Fruit fly (Drosophila melanogaster) whole organism, larva: ENCODE measurements around the gene msk.

Experiments
- noc ChIP-seq: fragments of 200-800 bp; sonication (Bioruptor generic); optimal IDR thresholded peaks from 3 replicates; lab custom pipeline; 2019; ENCODE audit warnings: missing biosample characterization, mild to moderate bottlenecking, missing genetic modification characterization, moderate library complexity

Gene msk

DNA sequence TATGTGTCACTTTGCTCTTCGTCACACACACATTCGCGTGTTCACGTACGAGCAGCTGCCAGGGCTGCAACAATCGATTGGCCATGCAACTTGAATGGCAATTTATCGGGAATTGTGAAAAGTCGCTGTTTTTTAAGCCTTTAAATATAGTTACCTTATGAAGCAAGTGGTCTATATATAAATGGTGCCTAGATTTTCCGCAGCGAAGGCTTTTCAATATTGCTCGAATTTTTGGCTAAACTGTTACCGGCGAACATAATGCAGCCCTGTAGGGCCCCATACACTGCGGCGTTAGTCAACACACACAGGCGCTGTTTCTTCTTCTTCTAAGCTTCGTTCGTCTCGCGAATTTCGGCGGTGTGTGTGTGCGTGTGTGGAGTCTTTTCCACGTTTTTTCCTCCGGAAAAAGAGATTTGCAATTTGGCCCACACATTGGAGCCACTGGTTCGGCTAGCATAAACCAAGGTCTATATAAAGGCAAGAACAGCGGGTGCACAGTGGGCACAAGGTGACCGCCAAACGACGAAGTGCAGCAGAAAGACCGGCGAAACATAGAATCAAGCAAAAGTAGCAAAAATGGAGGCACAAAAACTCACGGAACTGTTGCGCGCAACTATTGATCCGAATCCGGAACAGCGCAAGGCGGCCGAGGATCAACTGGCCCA, at the start of gene msk, which contains the start of gene Arp3:
Gene msk (plus strand): TSS at position 316 of the 665 bp plus-strand sequence.
Gene Arp3 (minus strand): TSS at position 39 of the 665 bp plus-strand sequence.
- peak; percentile 76 for TF ChIP-seq noc

DNA sequence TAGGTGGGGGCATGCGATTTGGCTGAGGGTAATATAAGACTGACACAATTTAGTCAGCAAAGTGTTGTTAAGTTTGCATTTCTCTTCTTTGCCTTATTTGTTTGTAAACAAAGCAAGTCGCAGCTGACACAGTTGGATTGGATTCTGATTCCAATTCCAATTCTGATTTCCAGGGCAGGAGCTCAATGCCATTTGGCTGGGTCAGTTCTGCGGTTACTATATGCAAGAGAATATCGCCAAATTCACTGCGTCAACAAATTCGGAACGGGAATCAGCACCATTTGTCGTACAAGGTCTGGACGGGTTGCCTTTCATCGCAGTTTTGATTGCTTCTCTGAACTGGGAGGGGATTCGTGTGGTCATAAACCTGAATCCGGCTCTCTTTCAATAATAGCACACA, 48.5 kb upstream of the msk start:
- no peak for TF ChIP-seq noc

DNA sequence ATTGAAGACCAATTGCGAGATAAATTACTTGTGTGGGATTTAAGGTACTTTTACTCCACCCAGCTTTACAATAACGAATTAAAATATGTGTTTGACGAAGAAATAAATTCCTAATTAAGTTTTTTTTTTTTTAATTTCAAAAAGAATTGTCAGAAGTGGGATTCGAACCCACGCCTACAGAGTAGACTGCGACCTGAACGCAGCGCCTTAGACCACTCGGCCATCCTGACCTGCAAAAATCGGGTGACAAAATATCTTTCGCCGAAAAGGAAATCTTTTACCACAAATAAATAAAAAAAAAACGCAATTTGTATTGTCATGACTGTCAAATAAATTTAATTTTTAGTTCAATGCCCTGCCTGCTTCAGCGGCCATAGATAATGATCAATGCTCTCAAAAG, 47.9 kb upstream of the msk start:
- no peak for TF ChIP-seq noc

DNA sequence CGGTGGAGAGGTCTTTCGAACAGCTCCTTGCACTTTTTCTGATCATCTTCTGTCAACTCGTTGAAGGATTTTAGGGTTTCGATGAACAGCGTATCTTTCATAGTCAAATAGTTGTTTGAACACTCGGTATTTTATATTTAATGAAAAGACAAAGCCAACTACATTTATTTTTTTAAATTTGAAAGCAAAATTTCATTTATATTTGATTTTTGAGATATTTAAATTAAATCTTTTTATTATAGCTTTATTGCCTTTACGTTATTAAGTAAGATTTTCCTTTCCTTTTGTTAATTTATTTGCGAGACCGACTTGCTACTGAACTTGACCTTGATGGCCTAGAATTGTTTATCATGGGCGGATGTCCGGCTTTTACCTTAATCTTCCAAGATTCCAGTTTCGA, 46.8 kb upstream of the msk start, which contains the start of gene CG42590:
Gene CG42590 (minus strand): TSS at position 101 of the 400 bp plus-strand sequence.
- no peak for TF ChIP-seq noc

DNA sequence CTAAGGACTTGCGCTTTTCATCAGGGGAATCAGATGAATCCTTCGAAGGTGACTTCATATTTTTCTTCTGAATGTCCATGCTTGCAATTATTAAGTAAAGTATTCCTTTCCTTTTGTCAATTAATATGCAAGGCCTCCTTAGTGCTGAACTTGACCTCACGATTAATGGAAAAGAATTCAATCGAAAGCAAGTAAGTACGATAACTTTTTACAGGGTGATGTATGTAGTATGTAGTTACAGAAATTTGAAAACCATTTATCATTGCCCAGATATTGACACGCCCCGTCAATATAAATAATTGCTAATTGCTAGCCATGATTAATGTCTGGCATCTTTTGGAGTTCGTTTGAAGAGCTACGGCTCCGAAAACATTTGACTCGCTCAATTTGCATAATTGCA, 46.1 kb upstream of the msk start, which contains the start of gene CG42591:
Gene CG42591 (minus strand): TSS at position 101 of the 400 bp plus-strand sequence.
- no peak for TF ChIP-seq noc

DNA sequence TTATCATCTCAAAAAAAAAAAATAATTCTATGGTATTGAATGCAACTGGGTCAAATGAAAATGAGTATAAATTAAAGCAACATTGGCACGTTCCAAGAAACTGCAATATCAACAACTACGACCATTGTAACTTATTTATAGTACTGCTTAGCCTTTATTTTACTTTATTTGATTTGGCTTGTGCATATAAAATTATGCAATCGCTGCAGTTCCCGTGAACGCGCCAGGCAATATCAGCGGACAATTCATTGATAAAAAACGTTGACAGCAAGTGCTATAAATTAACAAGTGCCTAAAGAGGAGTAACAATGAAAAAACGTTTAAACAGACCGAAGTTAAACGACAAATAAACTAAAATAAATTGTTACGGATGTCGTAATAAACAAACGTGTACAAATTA, 44.8 kb upstream of the msk start:
- TF ChIP-seq noc = no peak

DNA sequence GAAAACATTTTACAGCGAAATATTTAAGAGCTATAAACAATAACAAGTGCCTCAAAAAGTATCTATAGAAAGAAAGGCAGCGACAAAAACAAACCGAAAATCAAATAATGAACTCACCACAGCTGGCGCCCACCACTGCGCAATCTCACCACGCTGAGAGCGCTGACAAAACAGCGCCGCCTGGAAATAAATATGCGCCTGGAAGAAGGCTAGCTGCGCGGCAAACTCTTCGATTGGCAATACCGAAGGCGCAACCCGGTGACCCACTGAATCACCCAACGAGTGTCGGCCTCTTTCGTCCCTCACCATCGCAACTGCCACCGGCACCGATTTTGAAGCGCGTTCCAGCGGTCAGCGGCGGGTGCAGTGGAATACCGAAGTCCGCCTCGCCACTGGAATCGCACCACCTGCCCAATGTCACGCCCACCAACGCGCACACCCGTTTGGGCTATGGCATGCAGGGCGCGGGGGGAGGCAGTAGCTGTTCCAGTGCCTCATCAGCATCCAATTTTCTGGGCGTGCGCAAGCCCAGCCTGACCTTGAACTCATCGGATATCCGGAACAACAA, 44.2 kb upstream of the msk start:
- TF ChIP-seq noc = no peak

DNA sequence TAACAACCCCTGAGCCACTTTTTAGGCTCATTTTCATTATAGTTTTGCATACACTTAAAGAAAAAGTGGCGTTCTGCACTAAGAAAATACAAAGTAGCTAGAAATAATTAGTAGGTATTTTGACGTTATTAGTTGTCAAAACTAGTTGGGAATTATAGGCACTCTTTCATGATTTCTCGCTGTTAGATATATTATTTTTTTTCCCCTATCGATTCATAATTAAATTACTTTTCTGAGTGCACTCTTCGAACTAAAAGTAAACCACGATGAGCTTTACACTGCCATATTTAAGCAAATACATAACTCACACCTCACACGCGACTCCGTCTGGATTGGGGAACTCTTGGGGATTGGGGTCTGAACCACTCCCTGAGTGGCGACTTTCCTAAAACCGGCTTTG, 43.3 kb upstream of the msk start:
- TF ChIP-seq noc = peak; percentile 75

DNA sequence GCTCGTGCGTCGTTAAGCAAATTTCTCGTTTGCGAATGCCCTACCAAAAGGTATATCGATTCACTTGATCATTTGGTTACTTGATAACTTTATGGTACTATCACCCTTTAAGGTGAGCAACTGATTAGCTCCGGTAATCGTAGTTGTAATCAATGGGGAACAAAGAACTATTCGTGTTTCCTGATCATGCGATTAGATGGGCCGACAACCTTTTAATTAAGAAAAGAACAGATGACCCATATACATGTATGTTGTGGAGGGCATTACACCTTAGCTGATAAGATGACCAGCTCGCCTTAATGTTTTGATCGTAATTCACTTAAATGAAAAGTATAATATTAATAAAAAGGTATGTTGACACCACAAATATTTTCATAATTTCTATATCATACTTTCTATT, 42.6 kb upstream of the msk start:
- TF ChIP-seq noc = peak; percentile 71

DNA sequence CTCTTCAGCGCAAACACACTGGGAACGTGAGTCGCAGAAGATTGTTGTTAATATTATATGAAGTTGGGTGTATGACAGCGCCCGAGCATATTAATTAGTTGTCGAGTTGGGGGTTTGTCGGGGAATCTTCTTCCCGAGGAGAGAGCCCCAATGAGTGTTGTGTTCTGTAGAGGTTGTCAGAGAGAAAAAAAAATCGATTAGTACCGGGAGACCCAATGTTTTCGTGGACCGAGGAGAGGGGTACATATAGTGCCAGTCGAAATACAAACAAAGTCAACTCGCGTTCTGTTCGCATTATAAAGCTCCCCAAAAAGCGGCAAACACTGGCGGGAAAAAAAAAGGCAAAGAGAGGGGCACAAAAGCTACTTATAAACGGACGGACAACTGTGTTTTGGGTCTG, 42.1 kb upstream of the msk start:
- no peak for TF ChIP-seq noc

DNA sequence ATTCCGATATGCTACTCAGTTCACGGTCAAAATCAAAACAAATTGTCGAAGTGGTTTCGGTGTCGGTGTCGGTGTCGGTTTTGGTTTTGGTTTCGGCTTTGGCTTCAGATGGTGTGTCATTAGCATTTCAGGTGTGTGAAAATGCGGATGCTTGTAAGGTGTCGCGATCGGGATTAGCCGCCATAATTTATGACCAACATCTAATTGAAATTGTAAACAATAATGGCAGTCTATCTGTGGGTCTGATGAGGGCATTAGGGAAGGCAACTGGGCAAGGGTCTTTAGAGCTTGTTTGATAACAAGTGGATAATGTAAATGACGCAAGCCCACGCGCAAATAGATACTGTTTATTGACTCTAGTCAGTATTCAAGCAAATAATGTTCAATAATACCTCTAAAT, 41.0 kb upstream of the msk start:
- TF ChIP-seq noc = no peak

DNA sequence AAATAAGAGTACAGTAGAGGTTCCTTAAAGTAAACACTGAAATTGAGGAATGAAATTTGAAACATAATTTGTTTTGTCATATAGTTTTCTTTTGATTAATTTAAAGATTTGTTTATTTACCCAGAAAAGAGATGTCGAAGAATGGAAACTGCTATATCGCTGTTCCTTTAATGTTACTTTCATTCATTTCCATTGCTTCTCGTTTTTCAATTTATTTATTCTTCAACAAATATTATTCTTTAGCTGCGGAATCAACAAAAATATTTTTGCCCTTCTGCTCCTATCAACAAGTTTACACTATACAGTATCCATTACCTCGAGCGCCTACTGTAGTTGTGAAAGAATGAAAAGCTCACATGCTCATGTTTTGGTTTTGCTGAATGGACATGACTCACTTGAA, 39.8 kb upstream of the msk start:
- TF ChIP-seq noc = no peak

DNA sequence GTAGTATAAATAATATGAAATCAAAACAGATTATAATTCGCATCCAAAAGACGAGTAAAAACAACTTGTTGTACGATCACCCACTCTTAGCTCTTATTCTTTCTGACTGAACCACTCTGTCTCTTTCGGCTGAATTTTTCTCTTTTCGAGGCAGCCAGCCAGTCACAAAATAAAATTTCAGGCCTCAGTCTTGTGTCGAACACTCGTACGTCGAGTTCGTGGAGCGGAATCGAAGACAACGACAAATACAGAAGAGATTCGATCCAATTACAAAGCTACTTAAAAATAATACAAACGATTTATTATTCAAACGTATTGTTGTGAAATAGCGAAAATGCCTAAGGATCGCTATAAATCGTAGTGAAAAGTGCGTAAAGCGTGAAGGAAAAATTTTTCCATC, 38.8 kb upstream of the msk start:
- TF ChIP-seq noc = peak; percentile 12

DNA sequence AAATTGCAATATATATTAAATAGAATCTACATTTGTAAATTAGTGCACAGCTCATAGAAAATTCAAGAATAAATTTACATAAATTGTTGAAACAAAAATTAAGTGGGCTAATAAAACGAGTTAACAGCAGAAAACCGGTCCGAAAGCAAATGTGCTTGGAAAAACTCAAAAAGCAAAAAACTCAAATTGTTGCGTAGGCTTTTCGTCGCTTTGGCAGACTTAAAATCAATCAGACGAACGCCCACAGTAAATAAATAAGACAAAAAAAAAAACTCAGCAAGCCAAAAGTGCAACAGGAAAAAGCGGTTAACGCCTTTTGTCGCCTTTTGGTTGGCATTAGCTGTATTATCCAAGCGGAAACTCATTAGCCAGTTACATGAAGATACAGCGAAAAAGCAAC, 38.0 kb upstream of the msk start:
- TF ChIP-seq noc = no peak

DNA sequence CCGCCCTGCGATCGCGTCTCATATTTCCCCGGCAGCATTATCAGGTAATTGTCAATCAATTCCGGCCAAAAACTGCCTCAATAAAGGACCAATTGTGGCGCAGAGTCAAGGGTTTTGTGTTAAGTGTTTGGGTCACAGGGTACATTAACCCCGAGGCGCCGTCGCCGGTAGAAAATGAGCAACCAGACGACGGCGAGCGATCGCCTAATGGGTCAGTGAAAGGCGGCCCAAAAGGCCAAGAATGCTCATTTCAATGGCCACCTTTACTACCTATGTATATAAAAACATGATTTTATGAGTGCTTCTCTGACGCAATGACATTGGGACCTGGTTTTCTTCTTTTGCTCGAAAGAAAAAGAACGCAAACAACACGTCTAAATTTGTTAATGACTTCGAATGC, 36.4 kb upstream of the msk start:
- TF ChIP-seq noc = no peak

DNA sequence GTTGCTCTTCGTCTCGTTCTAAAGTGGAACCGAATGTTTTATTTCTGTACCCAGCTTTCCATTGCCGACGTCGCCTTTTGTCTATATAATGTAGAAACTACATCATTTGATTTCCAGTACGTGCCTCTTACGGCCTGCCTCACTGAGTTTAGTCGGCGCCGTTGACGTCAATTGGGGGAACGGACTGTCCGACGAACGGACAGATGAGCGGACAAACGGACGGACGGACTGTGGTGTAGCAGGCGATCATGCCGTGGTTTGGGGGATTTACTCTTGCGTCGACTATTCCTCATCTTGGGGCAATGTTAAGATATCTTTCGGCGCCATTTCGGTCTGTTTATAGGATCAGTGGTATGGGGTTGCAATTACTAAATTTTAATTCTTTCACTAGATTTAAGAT, 35.2 kb upstream of the msk start:
- no peak for TF ChIP-seq noc

DNA sequence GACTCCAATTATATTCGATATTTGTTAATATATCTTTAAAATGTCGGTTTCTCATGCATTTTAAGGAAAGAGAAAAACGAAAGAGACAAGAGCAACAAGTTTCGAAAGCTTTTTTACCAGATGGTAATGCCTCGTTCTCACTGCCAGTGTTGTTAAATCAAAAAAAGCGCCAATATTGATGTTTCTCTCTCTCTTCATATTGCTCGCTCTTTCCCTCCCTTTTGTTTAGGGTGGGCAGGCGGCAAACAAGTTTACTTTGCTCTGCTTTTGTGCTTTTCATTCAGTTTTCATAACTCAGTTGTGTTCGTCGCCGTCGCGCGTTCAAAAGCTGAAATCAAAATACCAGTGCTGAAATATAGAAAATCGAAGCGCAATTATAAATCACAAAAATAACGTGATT, 34.2 kb upstream of the msk start:
- TF ChIP-seq noc = peak; percentile 28

DNA sequence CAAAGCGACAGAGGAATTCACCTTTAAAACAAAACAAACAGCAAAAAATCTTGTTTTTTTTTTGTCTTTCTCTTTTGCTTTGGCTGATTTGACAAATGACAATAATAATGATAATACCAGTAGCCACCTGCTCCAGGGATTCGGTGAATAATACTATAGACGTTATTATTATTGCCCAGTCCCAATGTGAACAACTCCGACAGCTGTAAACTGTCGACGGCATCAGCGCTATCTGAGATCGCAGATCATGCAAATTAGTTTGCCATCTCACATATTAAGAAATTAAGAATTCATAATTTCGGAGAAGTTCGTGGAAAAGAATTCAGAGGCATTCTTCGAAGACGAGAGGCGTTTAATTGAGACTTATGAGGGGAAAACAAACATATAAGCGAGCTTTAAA, 29.8 kb upstream of the msk start:
- no peak for TF ChIP-seq noc

DNA sequence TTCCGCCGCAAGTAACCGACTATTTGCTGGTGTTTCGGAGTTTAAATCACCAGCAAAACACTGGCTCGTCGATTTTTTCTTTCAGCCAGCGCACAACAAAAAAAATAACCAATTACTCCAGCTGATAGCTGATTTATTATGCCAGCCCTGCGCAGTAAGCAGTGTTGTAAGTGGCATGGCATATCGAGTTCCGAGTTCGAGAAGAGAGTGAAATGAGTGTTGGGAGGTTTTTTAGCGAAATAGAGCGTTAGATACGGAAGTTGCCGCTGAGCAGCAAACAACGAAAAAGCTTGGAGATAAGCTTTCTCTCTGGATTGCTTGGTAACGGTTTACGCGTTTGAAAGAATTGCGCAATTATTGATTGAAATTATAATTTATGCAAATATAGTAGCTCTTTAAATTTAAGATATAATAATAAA, 24.3 kb upstream of the msk start, which contains the start of gene CG7565:
Gene CG7565 (minus strand): TSS at position 137 of the 419 bp plus-strand sequence.
- peak; percentile 71 for TF ChIP-seq noc
